Worm (Caenorhabditis elegans) whole organism, L2 larva: ENCODE results near the gene ufc-1.

Source experiments
- R02D3.7 ChIP-seq: fragments of 150-350 bp; optimal IDR thresholded peaks from 2 replicates; lab custom pipeline; 2014; ENCODE audit warnings: missing biosample characterization, missing genetic modification characterization
- ceh-82 ChIP-seq: fragments of 150-350 bp; optimal IDR thresholded peaks from 2 replicates; lab custom pipeline; 2014; ENCODE audit warnings: missing biosample characterization, missing genetic modification characterization
- dmd-4 ChIP-seq: sonication (generic microtip); optimal IDR thresholded peaks from 2 replicates; lab custom pipeline; 2017; ENCODE audit warnings: missing biosample characterization, missing genetic modification characterization
- egl-27 ChIP-seq: sonication (generic microtip); optimal IDR thresholded peaks from 3 replicates; lab custom pipeline; 2017; ENCODE audit warnings: missing biosample characterization, missing genetic modification reagents, missing genetic modification characterization
- lin-39 ChIP-seq: fragments of 150-350 bp; optimal IDR thresholded peaks from 2 replicates; lab custom pipeline; 2014; ENCODE audit warnings: missing biosample characterization, missing genetic modification reagents, missing genetic modification characterization
- nhr-11 ChIP-seq: fragments of 150-350 bp; optimal IDR thresholded peaks from 2 replicates; lab custom pipeline; 2014; ENCODE audit warnings: missing biosample characterization, missing genetic modification characterization
- nhr-23 ChIP-seq: fragments of 150-350 bp; optimal IDR thresholded peaks from 2 replicates; lab custom pipeline; 2014; ENCODE audit warnings: missing biosample characterization, missing genetic modification reagents, missing genetic modification characterization
- nhr-25 ChIP-seq: fragments of 150-350 bp; sonication (generic microtip); optimal IDR thresholded peaks from 3 replicates; lab custom pipeline; 2014; ENCODE audit warnings: missing biosample characterization, missing genetic modification characterization
- nhr-6 ChIP-seq: fragments of 150-350 bp; optimal IDR thresholded peaks from 2 replicates; lab custom pipeline; 2014; ENCODE audit warnings: missing biosample characterization, missing genetic modification characterization

DNA sequence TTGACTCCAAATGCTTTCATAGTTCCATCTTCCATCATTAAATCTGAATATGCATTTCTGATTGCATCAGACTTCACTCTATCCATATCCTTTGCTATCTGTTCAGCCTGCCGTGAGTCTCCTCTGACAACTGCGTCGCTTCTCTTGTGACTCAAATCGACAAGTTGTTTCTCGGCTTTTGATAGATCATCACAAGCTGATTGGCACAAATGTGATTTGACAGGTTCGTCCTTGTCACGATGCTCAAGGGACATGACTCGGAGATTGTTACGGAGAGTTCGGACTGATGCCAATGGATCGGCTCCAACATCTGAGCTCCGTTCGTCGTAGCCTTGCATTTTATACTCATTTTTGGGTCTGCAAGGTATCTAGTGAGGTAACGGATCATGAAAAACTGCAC lies 2.6 kb upstream of the ufc-1 start:
- no peak for TF ChIP-seq lin-39 (tag; lab: Kevin White, UChicago)
- TF ChIP-seq nhr-23: no peak
- no peak for TF ChIP-seq egl-27
- TF ChIP-seq ceh-82 (tag; lab: Kevin White, UChicago): no peak
- no peak for TF ChIP-seq nhr-6 (tag; lab: Kevin White, UChicago)
- TF ChIP-seq dmd-4: no peak
- no peak for TF ChIP-seq nhr-25 (tag; lab: Kevin White, UChicago)
- no peak for TF ChIP-seq R02D3.7 (tag; lab: Kevin White, UChicago)
- TF ChIP-seq nhr-11 (tag; lab: Kevin White, UChicago): no peak
